Worm (Caenorhabditis elegans) whole organism, L4 larva: ENCODE data around the gene F59A6.2.

Experiments used
- F10B5.3 ChIP-seq: sonication (generic microtip); optimal IDR thresholded peaks from 2 replicates; lab custom pipeline; 2016; ENCODE audit warnings: mild to moderate bottlenecking, missing genetic modification characterization, missing compliant biosample characterization
- F37D6.2 ChIP-seq: sonication (generic microtip); optimal IDR thresholded peaks from 2 replicates; lab custom pipeline; 2016; ENCODE audit warnings: mild to moderate bottlenecking, missing genetic modification characterization, missing compliant biosample characterization
- F49E8.2 ChIP-seq: sonication (generic microtip); optimal IDR thresholded peaks from 2 replicates; lab custom pipeline; 2016; ENCODE audit warnings: missing compliant biosample characterization, mild to moderate bottlenecking, missing genetic modification characterization, borderline replicate concordance
- R02D3.7 ChIP-seq: fragments of 150-350 bp; sonication (generic microtip); optimal IDR thresholded peaks from 3 replicates; lab custom pipeline; 2014; ENCODE audit warnings: missing biosample characterization, missing genetic modification characterization
- T26A8.4 ChIP-seq: fragments of 200-800 bp; sonication (Bioruptor generic); IDR thresholded peaks from 2 replicates; pipeline ENCODE4 v1.3.6; 2022; ENCODE audit warnings: missing genetic modification characterization, missing compliant biosample characterization
- aha-1 ChIP-seq: fragments of 150-350 bp; peaks from one replicate; lab custom pipeline; 2014; ENCODE audit warnings: missing biosample characterization, missing genetic modification characterization
- arid-1 ChIP-seq: fragments of 200-800 bp; sonication (Bioruptor generic); conservative IDR thresholded peaks from 2 replicates; pipeline ENCODE4 v1.3.6; 2022; ENCODE audit warnings: missing genetic modification reagents, missing genetic modification characterization, missing compliant biosample characterization
- ceh-20 ChIP-seq: fragments of 200-800 bp; sonication (Bioruptor generic); IDR thresholded peaks from 2 replicates; pipeline ENCODE4 v1.3.6; 2022; ENCODE audit warnings: missing genetic modification reagents, missing genetic modification characterization, missing compliant biosample characterization
- ceh-32 ChIP-seq: sonication (generic microtip); optimal IDR thresholded peaks from 2 replicates; lab custom pipeline; 2016; ENCODE audit warnings: mild to moderate bottlenecking, missing genetic modification characterization, missing compliant biosample characterization; ENCODE audit not compliant: poor library complexity
- ceh-62 ChIP-seq: sonication (generic microtip); optimal IDR thresholded peaks from 2 replicates; lab custom pipeline; 2017; ENCODE audit warnings: missing biosample characterization, missing genetic modification characterization
- ceh-82 ChIP-seq: sonication (generic microtip); optimal IDR thresholded peaks from 2 replicates; lab custom pipeline; 2017; ENCODE audit warnings: missing biosample characterization, missing genetic modification characterization
- ctbp-1 ChIP-seq: fragments of 200-800 bp; sonication (Bioruptor generic); IDR thresholded peaks from 2 replicates; pipeline ENCODE4 v1.3.6; 2022; ENCODE audit warnings: missing genetic modification reagents, missing genetic modification characterization, missing compliant biosample characterization
- daf-12 ChIP-seq: fragments of 150-350 bp; optimal IDR thresholded peaks from 2 replicates; lab custom pipeline; 2014; ENCODE audit warnings: missing biosample characterization, missing genetic modification reagents, missing genetic modification characterization
- daf-16 ChIP-seq, 3 experiments: sonication (generic microtip); optimal IDR thresholded peaks; 2 replicates each; lab custom pipeline; 2016 to 2017; ENCODE audit warnings: missing genetic modification characterization in 3 of 3, missing genetic modification reagents in 3 of 3, mild to moderate bottlenecking in 2 of 3, missing compliant biosample characterization in 2 of 3, missing biosample characterization in 1 of 3, moderate library complexity in 1 of 3
- dpl-1 ChIP-seq: fragments of 150-350 bp; optimal IDR thresholded peaks from 2 replicates; lab custom pipeline; 2014; ENCODE audit warnings: missing biosample characterization, missing genetic modification reagents, missing genetic modification characterization
- duxl-1 ChIP-seq: sonication (generic microtip); optimal IDR thresholded peaks from 2 replicates; lab custom pipeline; 2016; ENCODE audit warnings: mild to moderate bottlenecking, missing genetic modification characterization, moderate library complexity, missing compliant biosample characterization; ENCODE audit not compliant: poor library complexity
- dve-1 ChIP-seq: sonication (generic microtip); optimal IDR thresholded peaks from 2 replicates; lab custom pipeline; 2017; ENCODE audit warnings: antibody characterized with exemption, mild to moderate bottlenecking, missing genetic modification characterization, missing compliant biosample characterization; ENCODE audit not compliant: insufficient read depth
- hif-1 ChIP-seq, 2 experiments: sonication (generic microtip); optimal IDR thresholded peaks; 2 replicates each; lab custom pipeline; 2016 to 2017; ENCODE audit warnings: missing compliant biosample characterization in 2 of 2, missing genetic modification characterization in 2 of 2, missing genetic modification reagents in 2 of 2, missing genotype in 2 of 2, mild to moderate bottlenecking in 1 of 2
- hlh-11 ChIP-seq: fragments of 200-800 bp; sonication (Bioruptor generic); optimal IDR thresholded peaks from 2 replicates; lab custom pipeline; 2018; ENCODE audit warnings: mild to moderate bottlenecking, missing genetic modification characterization, missing compliant biosample characterization
- hlh-30 ChIP-seq: sonication (generic microtip); optimal IDR thresholded peaks from 2 replicates; lab custom pipeline; 2017; ENCODE audit warnings: antibody characterized with exemption, mild to moderate bottlenecking, missing genetic modification characterization, missing compliant biosample characterization; ENCODE audit not compliant: insufficient read depth
- hmg-1.1 ChIP-seq: fragments of 200-800 bp; sonication (Bioruptor generic); IDR thresholded peaks from 2 replicates; pipeline ENCODE4 v1.3.6; 2022; ENCODE audit warnings: missing genetic modification reagents, missing genetic modification characterization, missing compliant biosample characterization
- jun-1 ChIP-seq: fragments of 150-350 bp; optimal IDR thresholded peaks from 2 replicates; lab custom pipeline; 2014; ENCODE audit warnings: missing biosample characterization, missing genetic modification reagents, missing genetic modification characterization
- lim-7 ChIP-seq: fragments of 200-800 bp; sonication (Bioruptor generic); IDR thresholded peaks from 2 replicates; pipeline ENCODE4 v1.3.6; 2022; ENCODE audit warnings: missing genetic modification characterization, missing compliant biosample characterization
- lin-38 ChIP-seq: fragments of 200-800 bp; sonication (Bioruptor generic); IDR thresholded peaks from 2 replicates; pipeline ENCODE4 v1.3.6; 2022; ENCODE audit warnings: missing genetic modification reagents, missing genetic modification characterization, missing compliant biosample characterization
- lin-39 ChIP-seq: fragments of 150-350 bp; optimal IDR thresholded peaks from 2 replicates; lab custom pipeline; 2014; ENCODE audit warnings: missing biosample characterization, missing genetic modification reagents, missing genetic modification characterization
- madf-5 ChIP-seq, 2 experiments: fragments of 200-800 bp; sonication (Bioruptor generic); IDR thresholded peaks; 2 replicates each; pipeline ENCODE4 v1.3.6; 2022; ENCODE audit warnings: missing compliant biosample characterization in 2 of 2, missing genetic modification characterization in 2 of 2
- madf-9 ChIP-seq: fragments of 200-800 bp; sonication (Bioruptor generic); conservative IDR thresholded peaks from 2 replicates; pipeline ENCODE4 v1.3.6; 2022; ENCODE audit warnings: missing genetic modification reagents, missing genetic modification characterization, missing compliant biosample characterization
- mdl-1 ChIP-seq, 2 experiments: fragments of 150-350 bp in 1 of 2; sonication (generic microtip) in 1 of 2; optimal IDR thresholded peaks; 2 replicates each; lab custom pipeline; 2014 to 2017; ENCODE audit warnings: missing biosample characterization in 2 of 2, missing genetic modification characterization in 2 of 2
- mep-1 ChIP-seq: fragments of 150-350 bp; sonication (generic microtip); optimal IDR thresholded peaks from 3 replicates; lab custom pipeline; 2014; ENCODE audit warnings: missing biosample characterization, missing genetic modification characterization
- mxl-3 ChIP-seq: fragments of 200-800 bp; sonication (Bioruptor generic); optimal IDR thresholded peaks from 2 replicates; lab custom pipeline; 2018; ENCODE audit warnings: mild to moderate bottlenecking, missing genetic modification characterization, missing compliant biosample characterization
- nhr-111 ChIP-seq: fragments of 200-800 bp; sonication (Bioruptor generic); optimal IDR thresholded peaks from 2 replicates; lab custom pipeline; 2018; ENCODE audit warnings: mild to moderate bottlenecking, missing genetic modification characterization, missing compliant biosample characterization
- nhr-237 ChIP-seq: sonication (generic microtip); optimal IDR thresholded peaks from 2 replicates; lab custom pipeline; 2017; ENCODE audit warnings: missing biosample characterization, missing genetic modification characterization
- nhr-28 ChIP-seq: fragments of 150-350 bp; optimal IDR thresholded peaks from 2 replicates; lab custom pipeline; 2014; ENCODE audit warnings: missing biosample characterization, missing genetic modification characterization
- nhr-48 ChIP-seq: sonication (generic microtip); optimal IDR thresholded peaks from 2 replicates; lab custom pipeline; 2016; ENCODE audit warnings: mild to moderate bottlenecking, missing genetic modification characterization, missing compliant biosample characterization
- nhr-6 ChIP-seq: fragments of 150-350 bp; optimal IDR thresholded peaks from 2 replicates; lab custom pipeline; 2014; ENCODE audit warnings: missing biosample characterization, missing genetic modification characterization
- nhr-76 ChIP-seq: fragments of 150-350 bp; optimal IDR thresholded peaks from 2 replicates; lab custom pipeline; 2014; ENCODE audit warnings: missing biosample characterization, missing genetic modification characterization
- rbr-2 ChIP-seq: sonication (generic microtip); optimal IDR thresholded peaks from 2 replicates; lab custom pipeline; 2016; ENCODE audit warnings: missing genotype, missing genetic modification characterization, missing compliant biosample characterization
- tra-1 ChIP-seq: fragments of 200-800 bp; sonication (Bioruptor generic); IDR thresholded peaks from 2 replicates; pipeline ENCODE4 v1.3.6; 2022; ENCODE audit warnings: missing genetic modification reagents, missing genetic modification characterization, missing compliant biosample characterization
- unc-39 ChIP-seq: sonication (generic microtip); optimal IDR thresholded peaks from 2 replicates; lab custom pipeline; 2017; ENCODE audit warnings: missing biosample characterization, missing genetic modification characterization
- vab-7 ChIP-seq: fragments of 200-800 bp; sonication (Bioruptor generic); IDR thresholded peaks from 2 replicates; pipeline ENCODE4 v1.3.6; 2022; ENCODE audit warnings: missing genetic modification reagents, missing genetic modification characterization, missing compliant biosample characterization
- zfp-2 ChIP-seq: sonication (generic microtip); optimal IDR thresholded peaks from 2 replicates; lab custom pipeline; 2016; ENCODE audit warnings: mild to moderate bottlenecking, missing genetic modification characterization, missing compliant biosample characterization
- zip-11 ChIP-seq: fragments of 200-800 bp; sonication (Bioruptor generic); IDR thresholded peaks from 2 replicates; pipeline ENCODE4 v1.3.6; 2022; ENCODE audit warnings: missing genetic modification characterization, missing compliant biosample characterization
- zip-2 ChIP-seq: fragments of 150-350 bp; optimal IDR thresholded peaks from 2 replicates; lab custom pipeline; 2014; ENCODE audit warnings: missing biosample characterization, missing genetic modification characterization
- ztf-11 ChIP-seq: fragments of 150-350 bp; optimal IDR thresholded peaks from 2 replicates; lab custom pipeline; 2014; ENCODE audit warnings: missing biosample characterization, missing genetic modification characterization

F59A6.2 gene

DNA sequence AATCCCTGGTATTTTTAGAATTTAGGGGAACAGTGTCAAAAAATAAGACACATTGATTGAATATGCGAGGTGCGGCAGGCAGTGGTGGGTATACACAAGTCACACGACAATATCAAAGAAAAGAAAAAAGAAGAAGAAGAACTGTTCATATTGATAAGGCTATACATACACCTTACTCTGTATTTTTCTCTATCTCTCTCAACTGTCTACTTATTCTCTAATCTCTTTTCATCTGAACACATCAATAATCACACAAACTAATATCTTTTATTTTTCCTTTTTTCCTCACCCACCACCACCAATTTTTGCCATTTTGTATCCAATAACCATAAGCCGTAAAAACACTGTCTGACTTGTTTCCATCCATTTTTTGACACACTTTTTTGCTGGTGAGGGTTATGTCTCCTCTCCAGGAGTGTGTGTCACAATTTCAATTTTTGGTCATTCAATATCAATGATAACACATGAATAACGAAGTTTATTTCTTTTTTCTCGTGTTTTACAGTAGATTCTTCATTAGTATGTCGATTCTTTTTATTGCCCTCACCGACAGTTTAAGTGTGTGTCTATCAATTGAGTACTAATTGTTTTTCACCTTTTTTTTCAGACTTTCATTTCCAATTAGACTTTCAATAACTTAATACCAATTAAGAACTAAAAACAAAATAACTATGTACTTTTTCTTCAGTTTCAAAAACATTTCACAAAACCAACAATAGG lies 5.0 kb downstream of the F59A6.2 start (continued):
- TF ChIP-seq ctbp-1 (GFP tag; lab: Robert Waterston, UW) (no peak), R02D3.7 (tag; lab: Kevin White, UChicago) (no peak), nhr-6 (tag; lab: Kevin White, UChicago) (no peak), madf-9 (GFP tag; lab: Robert Waterston, UW) (no peak), lim-7 (GFP tag; lab: Robert Waterston, UW) (no peak), ceh-62 (tag; lab: Kevin White, UChicago) (no peak), hlh-11 (tag; lab: Kevin White, UChicago) (peak; percentile 82)

DNA sequence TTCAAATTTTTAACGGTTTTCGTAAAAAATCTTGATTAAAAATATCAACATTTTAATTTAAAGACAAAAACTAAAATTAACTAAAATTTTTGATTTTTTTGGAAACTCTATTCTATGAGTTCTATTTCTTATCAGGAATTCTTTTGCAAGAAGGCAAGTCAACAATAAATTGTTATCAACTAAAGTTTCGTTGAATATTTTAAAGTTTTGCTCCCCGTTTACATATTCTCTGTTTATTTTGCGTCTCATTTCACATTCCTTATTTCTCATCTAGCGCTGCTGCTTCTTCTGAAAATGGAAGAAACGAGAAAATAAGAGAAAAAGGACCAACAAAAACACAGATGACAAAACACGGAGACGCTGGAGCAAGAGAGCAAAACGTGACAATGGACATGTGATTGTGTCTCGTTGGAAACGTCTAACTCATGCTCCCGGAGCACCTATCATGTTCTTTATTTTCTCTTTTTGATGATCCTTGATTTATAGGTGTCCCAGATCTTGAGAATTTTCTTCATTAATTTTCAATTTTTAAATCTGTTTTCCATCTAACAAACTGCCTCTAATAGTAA lies 6.1 kb downstream of the F59A6.2 start:
- no peak for TF ChIP-seq jun-1
- TF ChIP-seq ztf-11 (tag; lab: Kevin White, UChicago): no peak
- TF ChIP-seq tra-1 (GFP tag; lab: Robert Waterston, UW): no peak
- no peak for TF ChIP-seq lin-39
- peak in 1 of 2 experiments; percentile 49 for TF ChIP-seq mdl-1 (tag; optimal IDR thresholded peaks at IDR 0.05; lab: Kevin White, UChicago)
- TF ChIP-seq mxl-3 (GFP tag; lab: Kevin White, UChicago): no peak
- TF ChIP-seq F37D6.2 (tag; lab: Kevin White, UChicago): no peak
- TF ChIP-seq lin-38: no peak
- no peak for TF ChIP-seq nhr-48 (tag; lab: Kevin White, UChicago)
- no peak for TF ChIP-seq daf-12 (tag; lab: Kevin White, UChicago)
- TF ChIP-seq nhr-237: no peak
- no peak for TF ChIP-seq ceh-32 (tag; lab: Kevin White, UChicago)
- no peak for TF ChIP-seq duxl-1 (tag; lab: Kevin White, UChicago)
- TF ChIP-seq ceh-82: no peak
- TF ChIP-seq F49E8.2: no peak
- TF ChIP-seq nhr-76: no peak
- no peak for TF ChIP-seq vab-7 (GFP tag; lab: Robert Waterston, UW)
- no peak for TF ChIP-seq ceh-20 (GFP tag; lab: Robert Waterston, UW)
- no peak for TF ChIP-seq F10B5.3 (tag; lab: Kevin White, UChicago)
- TF ChIP-seq madf-5 (GFP tag; IDR thresholded peaks at IDR 0.05; lab: Robert Waterston, UW): no peak
- no peak for TF ChIP-seq mep-1 (tag; lab: Kevin White, UChicago)
- TF ChIP-seq hif-1 (tag; optimal IDR thresholded peaks at IDR 0.05; lab: Kevin White, UChicago): no peak
- no peak for TF ChIP-seq nhr-111 (GFP tag; lab: Kevin White, UChicago)
- TF ChIP-seq dve-1 (tag; lab: Kevin White, UChicago): peak; percentile 8
- TF ChIP-seq rbr-2 (tag; lab: Kevin White, UChicago): no peak
- no peak for TF ChIP-seq lim-7 (GFP tag; lab: Robert Waterston, UW)
- no peak for TF ChIP-seq nhr-28 (tag; lab: Kevin White, UChicago)
- no peak for TF ChIP-seq unc-39
- peak; percentile 36 for TF ChIP-seq hlh-11 (tag; lab: Kevin White, UChicago)
- no peak for TF ChIP-seq zip-11 (GFP tag; lab: Robert Waterston, UW)
- TF ChIP-seq zip-2: no peak
- 0 out of 2 replicates have a peak, but pooled peaks have one; percentile 8 for TF ChIP-seq hmg-1.1 (GFP tag; lab: Robert Waterston, UW)
- no peak for TF ChIP-seq T26A8.4 (GFP tag; lab: Robert Waterston, UW)
- no peak for TF ChIP-seq daf-16 (GFP tag; optimal IDR thresholded peaks at IDR 0.05; lab: Kevin White, UChicago)
- peak; percentile 61 for TF ChIP-seq daf-16 (tag; optimal IDR thresholded peaks at IDR 0.05; lab: Kevin White, UChicago)
- TF ChIP-seq dpl-1 (GFP tag; lab: Kevin White, UChicago): no peak
- TF ChIP-seq hlh-30 (tag; lab: Kevin White, UChicago): peak; percentile 81
- TF ChIP-seq R02D3.7 (tag; lab: Kevin White, UChicago): no peak
- peak; percentile 14 for TF ChIP-seq aha-1 (tag; lab: Kevin White, UChicago)
- no peak for TF ChIP-seq zfp-2
- TF ChIP-seq arid-1: no peak
- TF ChIP-seq, all 104 proteins: peak for 7
